Worm (Caenorhabditis elegans): ENCODE results near the gene W06G6.20.
"Not testable (repeated sequence)": the region's sequence is repeated elsewhere in the genome, so short reads cannot be mapped to it uniquely, and the experiment has no call there.

DNA sequence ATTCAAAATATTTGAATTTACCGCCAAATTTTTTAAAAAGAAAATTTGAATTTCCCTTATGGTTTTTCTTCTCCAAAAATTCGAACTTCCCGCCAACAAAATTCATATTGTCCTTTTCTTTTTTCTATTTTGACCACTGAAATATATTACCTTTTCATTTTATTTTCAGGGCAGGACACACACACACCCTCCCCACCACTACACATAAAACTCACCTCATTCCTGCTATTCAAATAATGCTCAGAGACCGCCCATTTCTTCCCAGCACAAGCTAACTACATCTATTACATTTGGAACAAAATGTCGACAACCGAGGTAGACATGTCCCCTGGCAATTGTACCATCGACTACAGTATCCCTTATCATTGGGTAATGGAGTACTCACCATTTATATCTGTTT is 6.1 kb upstream of the W06G6.20 start, which contains the start of gene W06G6.15:
- not testable (repeated sequence) for TF ChIP-seq alr-1 (tag; optimal IDR thresholded peaks at IDR 0.05; ENCODE audit: borderline replicate concordance); lir-3 (tag; optimal IDR thresholded peaks at IDR 0.05; ENCODE audit: poor library complexity); nhr-84 (tag; optimal IDR thresholded peaks at IDR 0.05)

All from whole organism, L1 larva.